Fruit fly (Drosophila melanogaster) whole organism, embryonic: ENCODE measurements around the gene Set2.

ENCODE experiments used
- Adf1 ChIP-seq: fragments of 200-800 bp; sonication (Bioruptor generic); IDR thresholded peaks from 2 replicates; pipeline ENCODE4 v1.3.6; 2022; ENCODE audit warnings: missing biosample characterization, missing genetic modification characterization
- Asciz ChIP-seq: fragments of 200-800 bp; sonication (Bioruptor generic); optimal IDR thresholded peaks from 2 replicates; lab custom pipeline; 2017; ENCODE audit warnings: missing biosample characterization, mild to moderate bottlenecking, missing genetic modification characterization, missing genetic modification reagents
- B-H2 ChIP-seq: fragments of 200-800 bp; sonication (Bioruptor generic); optimal IDR thresholded peaks from 2 replicates; lab custom pipeline; 2018; ENCODE audit warnings: missing biosample characterization, mild to moderate bottlenecking, missing genetic modification characterization
- Blimp-1 ChIP-seq: fragments of 200-800 bp; sonication (Bioruptor generic); optimal IDR thresholded peaks from 3 replicates; lab custom pipeline; 2018; ENCODE audit warnings: missing biosample characterization, missing genetic modification characterization, mild to moderate bottlenecking, moderate library complexity, missing genetic modification reagents
- CG11560 ChIP-seq: fragments of 200-800 bp; sonication (Bioruptor generic); IDR thresholded peaks from 3 replicates; pipeline ENCODE4 v1.3.6; 2022; ENCODE audit warnings: missing biosample characterization, missing genetic modification characterization
- CG12391 ChIP-seq: fragments of 200-800 bp; sonication (Bioruptor generic); optimal IDR thresholded peaks from 3 replicates; lab custom pipeline; 2018; ENCODE audit warnings: missing biosample characterization, mild to moderate bottlenecking, missing genetic modification characterization, moderate library complexity
- CG13287 ChIP-seq: fragments of 200-800 bp; sonication (Bioruptor generic); IDR thresholded peaks from 2 replicates; pipeline ENCODE4 v1.3.6; 2022; ENCODE audit warnings: missing biosample characterization, missing genetic modification characterization; ENCODE audit not compliant: partially characterized antibody
- CG13894 ChIP-seq: fragments of 200-800 bp; sonication (Bioruptor generic); optimal IDR thresholded peaks from 3 replicates; lab custom pipeline; 2018; ENCODE audit warnings: missing biosample characterization, mild to moderate bottlenecking, missing genetic modification characterization, moderate library complexity
- CG16813 ChIP-seq: fragments of 200-800 bp; sonication (Bioruptor generic); IDR thresholded peaks from 3 replicates; pipeline ENCODE4 v1.3.6; 2022; ENCODE audit warnings: missing biosample characterization, missing genetic modification characterization; ENCODE audit not compliant: partially characterized antibody
- CG2120 ChIP-seq: fragments of 200-800 bp; sonication (Bioruptor generic); optimal IDR thresholded peaks from 3 replicates; lab custom pipeline; 2016; ENCODE audit warnings: missing biosample characterization, missing genetic modification characterization
- CG2199 ChIP-seq: fragments of 200-800 bp; sonication (Bioruptor generic); IDR thresholded peaks from 3 replicates; pipeline ENCODE4 v1.3.6; 2022; ENCODE audit warnings: missing biosample characterization, missing genetic modification characterization
- CG34224 ChIP-seq: fragments of 200-800 bp; sonication (Bioruptor generic); IDR thresholded peaks from 3 replicates; pipeline ENCODE4 v1.3.6; 2022; ENCODE audit warnings: missing biosample characterization, missing genetic modification characterization; ENCODE audit not compliant: partially characterized antibody
- CG34376 ChIP-seq: fragments of 200-800 bp; sonication (Bioruptor generic); optimal IDR thresholded peaks from 2 replicates; lab custom pipeline; 2018; ENCODE audit warnings: missing biosample characterization, mild to moderate bottlenecking, missing genetic modification characterization
- CG4404 ChIP-seq: fragments of 200-800 bp; sonication (Bioruptor generic); IDR thresholded peaks from 2 replicates; pipeline ENCODE4 v1.3.6; 2022; ENCODE audit warnings: missing biosample characterization, missing genetic modification characterization
- CG7963 ChIP-seq: fragments of 200-800 bp; sonication (Bioruptor generic); IDR thresholded peaks from 3 replicates; pipeline ENCODE4 v1.3.6; 2022; ENCODE audit warnings: missing biosample characterization, missing genetic modification characterization; ENCODE audit not compliant: partially characterized antibody
- CG8478 ChIP-seq: fragments of >200 bp; optimal IDR thresholded peaks from 2 replicates; lab custom pipeline; 2018
- CHES-1-like ChIP-seq: fragments of 200-800 bp; sonication (Bioruptor generic); optimal IDR thresholded peaks from 2 replicates; lab custom pipeline; 2016; ENCODE audit warnings: missing biosample characterization, missing genetic modification characterization
- Chrac-16 ChIP-seq: fragments of 200-800 bp; sonication (Bioruptor generic); optimal IDR thresholded peaks from 3 replicates; lab custom pipeline; 2016; ENCODE audit warnings: missing biosample characterization, missing genetic modification characterization
- Dp ChIP-seq: fragments of 200-800 bp; sonication (Bioruptor generic); optimal IDR thresholded peaks from 2 replicates; lab custom pipeline; 2018; ENCODE audit warnings: missing biosample characterization, mild to moderate bottlenecking, missing genetic modification characterization, moderate library complexity
- Dref ChIP-seq: fragments of 200-800 bp; sonication (Bioruptor generic); IDR thresholded peaks from 2 replicates; pipeline ENCODE4 v1.3.6; 2022; ENCODE audit warnings: missing biosample characterization, missing genetic modification characterization
- E2f2 ChIP-seq: fragments of 200-800 bp; sonication (Bioruptor generic); IDR thresholded peaks from 2 replicates; pipeline ENCODE4 v1.3.6; 2022; ENCODE audit warnings: missing biosample characterization, missing genetic modification characterization
- Ets97D ChIP-seq: fragments of 200-800 bp; sonication (Bioruptor generic); optimal IDR thresholded peaks from 3 replicates; lab custom pipeline; 2016; ENCODE audit warnings: missing biosample characterization, missing genetic modification characterization
- HLH54F ChIP-seq: fragments of 200-800 bp; sonication (Bioruptor generic); optimal IDR thresholded peaks from 3 replicates; lab custom pipeline; 2016; ENCODE audit warnings: missing biosample characterization, missing genetic modification characterization
- HLHmδ ChIP-seq: fragments of 200-800 bp; sonication (Bioruptor generic); optimal IDR thresholded peaks from 2 replicates; lab custom pipeline; 2018; ENCODE audit warnings: missing biosample characterization, mild to moderate bottlenecking, missing genetic modification characterization, moderate library complexity
- Hand ChIP-seq: fragments of 200-800 bp; sonication (Bioruptor generic); optimal IDR thresholded peaks from 2 replicates; lab custom pipeline; 2017; ENCODE audit warnings: mild to moderate bottlenecking, missing biosample characterization, missing genetic modification reagents, missing genetic modification characterization
- Hmr ChIP-seq: fragments of 200-800 bp; sonication (Bioruptor generic); optimal IDR thresholded peaks from 3 replicates; lab custom pipeline; 2017; ENCODE audit warnings: mild to moderate bottlenecking, missing biosample characterization, missing genetic modification reagents, missing genetic modification characterization
- Myb ChIP-seq: fragments of 200-800 bp; sonication (Bioruptor generic); optimal IDR thresholded peaks from 2 replicates; lab custom pipeline; 2016; ENCODE audit warnings: missing biosample characterization, missing genetic modification characterization
- Opbp ChIP-seq: fragments of 200-800 bp; sonication (Bioruptor generic); IDR thresholded peaks from 3 replicates; pipeline ENCODE4 v1.3.6; 2022; ENCODE audit warnings: missing biosample characterization, missing genetic modification characterization; ENCODE audit not compliant: partially characterized antibody
- Scr ChIP-seq: fragments of 200-800 bp; sonication (Bioruptor generic); IDR thresholded peaks from 2 replicates; pipeline ENCODE4 v1.3.6; 2022; ENCODE audit warnings: missing biosample characterization, missing genetic modification characterization; ENCODE audit not compliant: partially characterized antibody
- Side ChIP-seq: fragments of 200-800 bp; sonication (Bioruptor generic); optimal IDR thresholded peaks from 2 replicates; lab custom pipeline; 2016; ENCODE audit warnings: missing biosample characterization, missing genetic modification characterization
- TFAM ChIP-seq: fragments of 200-800 bp; sonication (Bioruptor generic); optimal IDR thresholded peaks from 2 replicates; lab custom pipeline; 2017; ENCODE audit warnings: missing biosample characterization, missing genetic modification characterization, inconsistent platforms
- Xbp1 ChIP-seq: fragments of 200-800 bp; sonication (Bioruptor generic); optimal IDR thresholded peaks from 3 replicates; lab custom pipeline; 2016; ENCODE audit warnings: missing biosample characterization, mild to moderate bottlenecking, missing genetic modification characterization
- cg ChIP-seq: fragments of 200-800 bp; sonication (Bioruptor generic); optimal IDR thresholded peaks from 3 replicates; lab custom pipeline; 2019; ENCODE audit warnings: missing biosample characterization, mild to moderate bottlenecking, missing genetic modification characterization, moderate library complexity
- chm ChIP-seq: fragments of 200-800 bp; sonication (Bioruptor generic); IDR thresholded peaks from 2 replicates; pipeline ENCODE4 v1.3.6; 2022; ENCODE audit warnings: missing biosample characterization, missing genetic modification characterization
- dm ChIP-seq: fragments of 200-800 bp; sonication (Bioruptor generic); optimal IDR thresholded peaks from 3 replicates; lab custom pipeline; 2016; ENCODE audit warnings: missing biosample characterization, missing genetic modification characterization
- eve ChIP-seq, 2 experiments: fragments of >200 bp; optimal IDR thresholded peaks; 2 replicates each; lab custom pipeline; 2017; ENCODE audit warnings: missing biosample characterization in 2 of 2, missing genetic modification characterization in 2 of 2
- eyg ChIP-seq: fragments of 200-800 bp; sonication (Bioruptor generic); optimal IDR thresholded peaks from 3 replicates; lab custom pipeline; 2016; ENCODE audit warnings: missing biosample characterization, missing genetic modification characterization
- gem ChIP-seq: fragments of 200-800 bp; sonication (Bioruptor generic); optimal IDR thresholded peaks from 2 replicates; lab custom pipeline; 2019; ENCODE audit warnings: missing biosample characterization, mild to moderate bottlenecking, missing genetic modification characterization, moderate library complexity
- hbn ChIP-seq: fragments of 200-800 bp; sonication (Bioruptor generic); IDR thresholded peaks from 2 replicates; pipeline ENCODE4 v1.3.6; 2022; ENCODE audit warnings: missing biosample characterization, missing genetic modification characterization; ENCODE audit not compliant: partially characterized antibody
- mam ChIP-seq: fragments of 200-800 bp; sonication (Bioruptor generic); optimal IDR thresholded peaks from 3 replicates; lab custom pipeline; 2016; ENCODE audit warnings: missing biosample characterization, missing genetic modification characterization
- nerfin-2 ChIP-seq: fragments of 200-800 bp; sonication (Bioruptor generic); IDR thresholded peaks from 2 replicates; pipeline ENCODE4 v1.3.6; 2022; ENCODE audit warnings: missing biosample characterization, missing genetic modification characterization; ENCODE audit not compliant: partially characterized antibody
- onecut ChIP-seq: fragments of 200-800 bp; sonication (Bioruptor generic); IDR thresholded peaks from 2 replicates; pipeline ENCODE4 v1.3.6; 2022; ENCODE audit warnings: missing biosample characterization, missing genetic modification characterization
- prd ChIP-seq, 3 experiments: fragments of >200 bp in 2 of 3; fragments of 200-800 bp in 1 of 3; sonication (Bioruptor generic) in 1 of 3; optimal IDR thresholded peaks in 2 of 3; IDR thresholded peaks in 1 of 3; 2 replicates in 2 of 3; 3 replicates in 1 of 3; pipeline versions ENCODE4 v1.3.6 to Lab custom; 2017 to 2022; ENCODE audit warnings: missing biosample characterization in 1 of 3, missing genetic modification characterization in 1 of 3
- pzg ChIP-seq: fragments of 200-800 bp; sonication (Bioruptor generic); optimal IDR thresholded peaks from 3 replicates; lab custom pipeline; 2018; ENCODE audit warnings: missing biosample characterization, mild to moderate bottlenecking, missing genetic modification characterization, moderate library complexity
- row ChIP-seq: fragments of 200-800 bp; sonication (Bioruptor generic); IDR thresholded peaks from 3 replicates; pipeline ENCODE4 v1.3.6; 2022; ENCODE audit warnings: missing biosample characterization, missing genetic modification characterization
- sob ChIP-seq: fragments of 200-800 bp; sonication (Bioruptor generic); IDR thresholded peaks from 2 replicates; pipeline ENCODE4 v1.3.6; 2022; ENCODE audit warnings: missing biosample characterization, missing genetic modification characterization
- tna ChIP-seq: fragments of 200-800 bp; sonication (Bioruptor generic); IDR thresholded peaks from 2 replicates; pipeline ENCODE4 v1.3.6; 2022; ENCODE audit warnings: missing biosample characterization, missing genetic modification characterization; ENCODE audit not compliant: partially characterized antibody

Set2 gene

DNA sequence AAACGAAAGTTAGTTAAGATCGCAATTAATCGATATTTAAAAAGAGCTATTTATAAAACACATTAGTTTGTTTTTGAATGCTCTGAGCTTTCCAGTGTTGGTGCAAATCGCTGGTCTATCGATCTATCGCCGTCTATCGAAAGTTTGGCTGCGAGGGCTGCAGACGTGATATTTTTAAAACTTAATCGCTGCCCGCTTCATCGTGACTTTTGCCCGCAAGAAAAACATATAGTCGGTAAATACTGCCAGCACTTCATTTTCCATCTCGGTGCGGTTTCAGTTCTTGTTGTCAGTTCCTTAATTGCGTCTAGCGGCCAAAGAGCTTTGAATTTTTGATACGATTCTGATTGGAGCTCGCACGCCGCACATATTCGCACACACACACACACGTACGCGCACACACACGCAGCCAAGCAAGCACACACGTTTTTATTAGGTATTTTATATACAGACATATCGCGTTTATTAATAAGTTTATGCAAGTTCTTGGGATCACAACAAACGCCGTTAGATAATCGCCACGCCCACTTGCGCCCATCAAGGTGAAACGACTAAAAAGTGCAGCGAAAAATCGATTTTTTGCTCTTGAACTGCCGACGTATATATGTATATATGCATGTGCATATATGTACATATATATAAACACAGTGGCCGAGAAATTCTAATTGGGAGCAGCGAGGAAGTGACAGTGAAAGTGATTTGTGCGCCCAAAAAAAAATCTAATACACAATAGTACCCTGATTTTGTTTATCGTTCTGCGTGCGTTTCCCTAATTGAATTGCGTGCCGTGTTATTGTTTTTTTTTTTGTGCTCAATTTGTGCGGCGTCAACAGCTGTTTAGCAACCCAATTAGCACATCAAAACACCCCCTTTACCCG lies 42.0 kb upstream of the Set2 start (continued):
- TF ChIP-seq nerfin-2 (GFP tag; lab: Robert Waterston, UW): peak; percentile 62
- peak; percentile 76 for TF ChIP-seq CG13287 (GFP tag; lab: Robert Waterston, UW)
- peak; percentile 57 for TF ChIP-seq row
- TF ChIP-seq CG34224 (GFP tag; lab: Robert Waterston, UW): peak; percentile 51; the same call in 2 of the 3 replicates
- TF ChIP-seq Dp (GFP tag; lab: Kevin White, UChicago): peak; percentile 80
- TF ChIP-seq HLHmδ (GFP tag; lab: Kevin White, UChicago): no peak
- TF ChIP-seq CG4404: no peak
- peak; percentile 86 for TF ChIP-seq E2f2
- TF ChIP-seq Hand (GFP tag; lab: Kevin White, UChicago): no peak
- TF ChIP-seq CG12391: peak; percentile 2
- peak; percentile 60; the same call in 2 of the 3 replicates for TF ChIP-seq Opbp (GFP tag; lab: Robert Waterston, UW)
- peak; percentile 5 for TF ChIP-seq Asciz (GFP tag; lab: Kevin White, UChicago)
- no peak for TF ChIP-seq Chrac-16 (GFP tag; lab: Kevin White, UChicago)
- no peak for TF ChIP-seq TFAM
- peak; percentile 28 for TF ChIP-seq mam
- no peak for TF ChIP-seq CG8478 (lab: Kevin White, UChicago)
- TF ChIP-seq chm (GFP tag; lab: Robert Waterston, UW): no peak
- TF ChIP-seq dm (GFP tag; lab: Kevin White, UChicago): peak; percentile 33
- TF ChIP-seq Scr (GFP tag; lab: Robert Waterston, UW): peak; percentile 65
- TF ChIP-seq gem: peak; percentile 14
- peak; percentile 19; the same call in 1 of the 2 replicates for TF ChIP-seq Adf1 (GFP tag; lab: Robert Waterston, UW)
- TF ChIP-seq Dref (GFP tag; lab: Robert Waterston, UW): peak; percentile 82
- TF ChIP-seq eve (GFP tag; optimal IDR thresholded peaks at IDR 0.05; lab: Kevin White, UChicago): peak in 1 of 2 experiments; percentile 76
- TF ChIP-seq onecut (GFP tag; lab: Robert Waterston, UW): peak; percentile 81
- TF ChIP-seq Ets97D (GFP tag; lab: Kevin White, UChicago): peak; percentile 3
- no peak for TF ChIP-seq Xbp1
- TF ChIP-seq cg (GFP tag; lab: Kevin White, UChicago): peak; percentile 80
- peak; percentile 58 for TF ChIP-seq CG2120 (GFP tag; lab: Kevin White, UChicago)
- TF ChIP-seq tna (GFP tag; lab: Robert Waterston, UW): peak; percentile 75
- TF ChIP-seq Hmr (GFP tag; lab: Kevin White, UChicago): peak; percentile 9
- TF ChIP-seq B-H2 (GFP tag; lab: Kevin White, UChicago): no peak
- peak; percentile 53 for TF ChIP-seq Myb
- TF ChIP-seq eyg (GFP tag; lab: Kevin White, UChicago): no peak
- TF ChIP-seq sob (GFP tag; lab: Robert Waterston, UW): peak; percentile 28; the same call in 1 of the 2 replicates
- TF ChIP-seq HLH54F (GFP tag; lab: Kevin White, UChicago): peak; percentile 13
- TF ChIP-seq prd (optimal IDR thresholded peaks at IDR 0.05; lab: Kevin White, UChicago): no peak
- TF ChIP-seq prd (GFP tag; IDR thresholded peaks at IDR 0.05; lab: Robert Waterston, UW): 0 out of 3 replicates have a peak, but pooled peaks have one; percentile 16
- 0 out of 3 replicates have a peak, but pooled peaks have one; percentile 42 for TF ChIP-seq CG7963
- TF ChIP-seq CG2199 (GFP tag; lab: Robert Waterston, UW): no peak
- peak; percentile 2 for TF ChIP-seq CG34376
- 0 out of 2 replicates have a peak, but pooled peaks have one; percentile 38 for TF ChIP-seq hbn (GFP tag; lab: Robert Waterston, UW)
- peak; percentile 44 for TF ChIP-seq CHES-1-like
- peak; percentile 53 for TF ChIP-seq CG16813 (GFP tag; lab: Robert Waterston, UW)
- TF ChIP-seq CG13894: peak; percentile 6
- TF ChIP-seq Side (GFP tag; lab: Kevin White, UChicago): peak; percentile 18
- peak; percentile 68 for TF ChIP-seq pzg (GFP tag; lab: Kevin White, UChicago)
- no peak for TF ChIP-seq CG11560 (tag; lab: Robert Waterston, UW)
- TF ChIP-seq Blimp-1: peak; percentile 72
